Worm (Caenorhabditis elegans) whole organism, L4/young adult: Measurements from ENCODE around the gene pafo-1.

Experiments used
- W03F9.2 ChIP-seq: fragments of 150-350 bp; optimal IDR thresholded peaks from 2 replicates; lab custom pipeline; 2014; ENCODE audit warnings: missing biosample characterization, missing genetic modification characterization
- dao-5 ChIP-seq: sonication (generic microtip); optimal IDR thresholded peaks from 2 replicates; lab custom pipeline; 2016; ENCODE audit warnings: missing genotype, missing genetic modification characterization, moderate library complexity, missing compliant biosample characterization

DNA sequence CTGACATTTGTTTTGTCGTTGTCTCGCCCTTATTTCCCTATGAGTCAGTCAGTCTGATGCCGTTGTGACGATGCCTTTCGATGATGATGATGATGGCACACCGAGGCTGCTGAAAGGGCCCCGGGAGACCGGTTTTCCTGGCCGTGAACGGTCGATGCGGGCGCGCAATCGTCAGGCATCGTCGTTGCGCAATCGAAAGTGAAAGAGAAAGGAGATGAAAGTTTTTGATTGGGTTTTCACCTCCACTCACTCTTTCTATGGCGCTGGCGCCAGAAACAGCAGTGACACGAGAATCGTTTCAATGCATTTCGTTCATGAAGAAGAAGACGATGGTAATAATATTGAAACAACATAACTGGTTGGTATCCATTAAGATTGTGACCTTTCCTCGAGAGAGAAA lies 11.5 kb downstream of the pafo-1 start:
- TF ChIP-seq dao-5 (tag; lab: Kevin White, UChicago) (no peak), W03F9.2 (tag; lab: Kevin White, UChicago) (no peak)
